Fruit fly (Drosophila melanogaster) Kc167 (cell line): ENCODE measurements around the gene OtopLc.

Source experiments
- Myc ChIP-seq: fragments of >200 bp; optimal IDR thresholded peaks from 2 replicates; lab custom pipeline; 2017; ENCODE audit warnings: missing external identifiers
- Sin3A ChIP-seq: fragments of >200 bp; optimal IDR thresholded peaks from 2 replicates; lab custom pipeline; 2018; ENCODE audit warnings: missing external identifiers
- h ChIP-seq: fragments of >200 bp; optimal IDR thresholded peaks from 3 replicates; lab custom pipeline; 2018; ENCODE audit warnings: missing external identifiers
- insv ChIP-seq: fragments of >200 bp; optimal IDR thresholded peaks from 3 replicates; lab custom pipeline; 2018; ENCODE audit warnings: missing external identifiers
- psq ChIP-seq: fragments of >200 bp; optimal IDR thresholded peaks from 2 replicates; lab custom pipeline; 2017; ENCODE audit warnings: missing external identifiers
- ttk ChIP-seq: sonication (Bioruptor generic); optimal IDR thresholded peaks from 2 replicates; lab custom pipeline; 2017; ENCODE audit warnings: missing external identifiers

Gene OtopLc

DNA sequence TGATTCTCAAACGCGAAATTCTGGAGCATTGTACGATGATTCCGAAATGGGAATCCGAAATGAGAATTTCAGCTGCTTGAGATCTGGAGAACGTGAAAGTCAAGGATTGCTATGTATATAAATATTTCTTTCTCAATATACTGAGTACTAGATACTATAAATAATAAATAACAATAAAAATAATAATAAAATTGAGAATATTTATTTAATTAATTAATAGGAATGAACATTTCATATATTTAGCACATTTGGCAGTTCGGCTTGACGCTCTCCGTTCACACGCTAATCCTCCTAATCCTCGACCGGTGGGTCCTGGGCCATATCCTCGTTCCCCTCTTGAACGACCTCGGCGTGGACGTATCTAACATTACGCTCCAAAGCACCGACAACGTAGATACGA is 48.3 kb downstream of the OtopLc start, which contains the start of gene CG34435:
TSS of gene CG34435 (minus strand) at position 101 of the 400 bp plus-strand sequence.
- no peak for TF ChIP-seq insv (lab: Kevin White, UChicago)
- TF ChIP-seq Myc (lab: Kevin White, UChicago): no peak
- no peak for TF ChIP-seq psq (lab: Kevin White, UChicago)
- TF ChIP-seq ttk: no peak
- no peak for TF ChIP-seq Sin3A (lab: Kevin White, UChicago)
- TF ChIP-seq h (lab: Kevin White, UChicago): no peak

DNA sequence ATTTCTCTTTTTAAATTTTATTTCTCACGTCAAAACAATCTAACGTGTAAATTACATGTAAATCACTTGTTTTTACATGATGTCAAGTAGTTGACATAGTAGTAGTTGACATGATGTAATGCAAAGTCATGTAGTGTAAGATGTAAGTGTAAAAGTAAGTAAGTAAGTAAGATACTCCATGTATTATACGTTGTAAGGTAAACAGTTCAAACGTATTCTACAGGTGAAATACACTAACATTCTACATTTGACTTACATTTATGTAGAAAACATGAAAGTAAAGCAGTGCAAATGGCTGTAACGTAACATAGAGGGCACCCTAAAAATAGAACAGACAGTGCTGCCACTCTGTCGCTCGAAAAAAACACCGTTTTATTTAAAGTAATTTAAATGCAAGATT is 49.7 kb downstream of the OtopLc start:
- TF ChIP-seq psq (lab: Kevin White, UChicago) (no peak), h (lab: Kevin White, UChicago) (no peak), ttk (no peak), Myc (lab: Kevin White, UChicago) (no peak), insv (lab: Kevin White, UChicago) (no peak), Sin3A (lab: Kevin White, UChicago) (no peak)

DNA sequence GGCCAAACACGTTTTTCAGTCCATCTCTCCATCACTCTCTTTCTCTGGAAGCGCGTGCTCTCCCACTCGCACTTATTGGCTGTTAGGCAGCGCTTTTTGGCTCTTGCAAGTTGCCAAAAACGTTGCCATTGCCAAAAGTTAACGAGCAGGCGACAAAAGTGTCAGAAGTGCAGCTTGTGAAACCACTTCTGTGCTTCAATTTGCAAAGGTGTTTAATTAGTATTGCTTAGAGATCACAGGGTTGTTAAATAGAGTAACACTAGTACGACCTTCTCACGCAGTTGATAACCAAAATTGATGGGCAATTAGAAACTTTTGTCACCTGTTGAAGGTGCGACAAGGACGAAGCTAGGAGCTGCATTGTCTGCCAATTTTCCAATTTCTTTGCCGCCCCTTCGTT is 54.2 kb downstream of the OtopLc start:
- TF ChIP-seq psq (lab: Kevin White, UChicago) (no peak), Sin3A (lab: Kevin White, UChicago) (no peak), ttk (no peak), h (lab: Kevin White, UChicago) (no peak)

DNA sequence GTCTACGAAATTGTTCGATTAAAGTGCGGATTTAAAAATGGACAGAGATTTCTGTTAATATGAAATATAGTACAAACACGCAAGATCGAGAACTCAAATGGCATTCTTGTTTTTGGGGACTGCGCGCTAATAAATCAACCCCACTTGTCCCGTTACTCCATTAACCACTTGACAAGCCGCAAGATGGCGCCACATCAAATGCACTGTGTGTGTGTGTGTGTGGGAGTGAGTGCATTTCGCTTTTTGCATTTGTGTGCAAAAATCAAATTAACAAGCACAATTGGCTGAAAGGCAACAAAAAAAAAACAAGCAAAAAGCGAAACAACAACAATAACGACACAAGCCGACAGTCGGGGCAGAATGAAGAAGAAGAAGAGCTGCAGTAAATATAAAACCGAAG is 55.0 kb downstream of the OtopLc start:
- TF ChIP-seq ttk (no peak), h (lab: Kevin White, UChicago) (no peak), psq (lab: Kevin White, UChicago) (no peak), Sin3A (lab: Kevin White, UChicago) (no peak), insv (lab: Kevin White, UChicago) (no peak), Myc (lab: Kevin White, UChicago) (no peak)

DNA sequence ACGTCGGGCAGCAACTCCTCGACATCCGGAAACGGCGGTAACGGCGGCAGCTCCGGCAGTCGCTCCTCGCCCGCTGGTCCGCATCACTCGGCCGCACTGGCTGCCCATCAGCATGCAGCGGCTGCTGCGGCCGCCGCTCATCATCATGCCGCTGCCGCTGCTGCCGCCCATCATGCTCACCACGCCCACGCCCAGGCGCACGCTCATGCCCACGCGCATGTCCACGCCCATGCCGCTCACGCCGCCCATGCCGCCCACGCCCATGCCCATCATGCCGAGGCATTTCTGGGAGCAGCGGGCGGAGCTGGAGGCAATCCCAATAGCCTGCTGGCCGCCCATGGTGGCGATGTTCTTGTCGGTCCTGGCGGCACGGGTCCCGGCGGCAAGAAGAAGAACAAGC is 56.3 kb downstream of the OtopLc start:
- TF ChIP-seq h (lab: Kevin White, UChicago): no peak
- no peak for TF ChIP-seq Sin3A (lab: Kevin White, UChicago)
- no peak for TF ChIP-seq insv (lab: Kevin White, UChicago)
- no peak for TF ChIP-seq Myc (lab: Kevin White, UChicago)
- TF ChIP-seq ttk: no peak
- no peak for TF ChIP-seq psq (lab: Kevin White, UChicago)

DNA sequence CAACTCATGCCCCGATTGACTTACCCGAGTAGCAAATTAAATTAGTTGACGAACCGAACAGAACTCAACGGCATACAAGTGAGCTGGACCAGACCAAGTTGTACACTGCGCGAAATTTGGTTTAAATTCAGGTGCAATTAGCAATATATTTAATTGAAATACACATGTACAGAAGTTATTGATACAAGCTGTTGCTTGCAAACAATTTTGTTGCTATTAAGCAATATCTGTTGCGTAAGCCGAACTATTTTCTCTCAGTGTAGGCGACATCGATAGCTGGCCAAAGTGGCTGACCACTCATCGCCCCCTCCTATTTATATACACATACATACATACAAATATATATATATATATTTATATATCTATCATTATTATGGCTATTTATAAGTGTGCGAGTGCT is 58.5 kb downstream of the OtopLc start:
- TF ChIP-seq insv (lab: Kevin White, UChicago): no peak

DNA sequence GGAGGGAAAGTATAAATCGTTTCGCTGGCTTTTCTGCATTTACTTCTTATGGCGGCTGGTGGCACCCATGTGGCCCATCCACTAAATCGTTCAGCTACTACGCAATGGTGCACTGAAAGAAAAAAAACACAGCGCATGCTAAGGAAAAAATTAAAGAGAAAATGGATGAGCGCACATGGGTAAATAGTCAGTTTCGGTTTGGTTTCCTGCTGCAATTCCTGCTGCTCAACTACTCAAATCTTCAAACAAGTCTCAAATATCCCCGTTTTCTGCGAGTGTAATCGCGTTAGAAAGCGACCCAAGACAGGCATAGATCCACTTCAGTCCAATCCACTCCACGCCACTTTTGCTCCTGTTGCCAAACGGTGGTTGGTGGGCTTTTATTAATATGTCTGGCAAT is 59.7 kb downstream of the OtopLc start:
- no peak for TF ChIP-seq h (lab: Kevin White, UChicago)

DNA sequence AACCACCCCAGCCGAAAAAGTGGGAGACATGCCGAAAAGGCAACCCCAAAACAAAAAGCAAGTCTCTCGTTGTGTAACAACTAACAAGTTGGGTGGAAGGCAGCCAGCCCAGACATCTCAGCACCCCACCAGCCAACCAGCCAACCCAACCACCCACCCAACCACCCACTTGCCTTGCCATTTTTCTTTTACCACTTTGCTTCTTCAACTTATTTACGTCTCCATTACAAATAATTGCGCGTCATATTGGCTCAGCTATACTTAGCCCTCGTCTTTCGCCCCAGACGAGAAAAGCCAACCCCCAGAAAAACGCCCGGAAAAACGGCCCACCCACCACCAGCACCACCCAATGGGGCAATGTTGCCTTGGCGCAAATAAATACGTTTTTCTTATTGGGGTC is 60.4 kb downstream of the OtopLc start:
- TF ChIP-seq Sin3A (lab: Kevin White, UChicago) (no peak), psq (lab: Kevin White, UChicago) (no peak), Myc (lab: Kevin White, UChicago) (no peak), insv (lab: Kevin White, UChicago) (no peak), h (lab: Kevin White, UChicago) (no peak), ttk (no peak)
